1 fruit fly cellular context compared by ENCODE assay signal in the genomic region with DNA sequence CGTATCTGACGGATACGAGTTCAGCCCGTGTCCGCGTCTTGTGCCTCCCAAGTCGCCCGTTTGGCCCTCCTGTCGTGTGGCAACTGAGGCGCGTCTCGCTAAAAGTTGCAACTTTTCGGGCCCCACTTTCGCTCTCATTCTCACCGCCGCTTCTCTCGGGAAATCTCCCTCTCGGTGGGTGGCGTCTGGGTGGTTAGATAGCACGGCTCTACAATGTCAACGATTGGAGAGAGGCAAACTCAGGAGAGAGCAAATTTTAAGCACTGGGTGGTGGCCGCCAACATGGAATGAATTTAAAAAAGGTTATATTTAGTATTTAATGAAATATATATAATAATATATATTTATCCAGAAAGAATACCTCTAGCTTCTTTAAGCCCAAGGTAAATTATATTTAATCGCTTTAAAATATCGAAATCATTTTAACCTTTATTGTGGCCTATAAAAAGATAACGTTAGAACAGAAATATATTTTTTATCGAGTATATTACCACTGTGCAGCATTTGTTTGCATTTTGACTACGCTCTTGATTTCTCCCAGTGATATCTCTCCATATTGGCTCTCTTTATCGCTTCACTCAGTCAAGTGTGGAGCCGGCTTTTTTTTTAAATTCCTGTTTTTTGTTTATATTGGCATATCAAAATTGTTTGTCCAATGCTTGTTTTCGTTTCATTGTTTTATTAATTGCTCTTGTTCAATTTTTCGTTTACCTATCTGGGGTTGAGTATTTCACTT.
A peak's percentile ranks its signal among the peaks of the same experiment; 100 is the strongest.
TF ChIP-seq lines count a peak whose summit lies in the region.

A gene (minus strand): TSS at position 327 of the 736 bp plus-strand sequence.

TF ChIP-seq in whole organism, embryonic, 481 proteins besides CTCF, POLR2A, EP300 and RAD21 (continued from another document and continues in another):
- TF ChIP-seq CG4820 (GFP tag; optimal IDR thresholded peaks at IDR 0.05; lab: Kevin White, UChicago) (peak; percentile 36), zen2 (GFP tag; IDR thresholded peaks at IDR 0.05; lab: Robert Waterston, UW; ENCODE audit: partially characterized antibody) (no peak), peb (GFP tag; IDR thresholded peaks at IDR 0.05; lab: Robert Waterston, UW) (no peak), CG10462 (GFP tag; optimal IDR thresholded peaks at IDR 0.05; lab: Kevin White, UChicago) (peak; percentile 1), unpg (GFP tag; optimal IDR thresholded peaks at IDR 0.05; lab: Kevin White, UChicago) (peak; percentile 90), sr (GFP tag; IDR thresholded peaks at IDR 0.05; lab: Robert Waterston, UW) (no peak), stc (GFP tag; IDR thresholded peaks at IDR 0.05; lab: Robert Waterston, UW) (peak; percentile 79), Hr3 (GFP tag; optimal IDR thresholded peaks at IDR 0.05; lab: Kevin White, UChicago) (peak; percentile 75), Six4 (GFP tag; optimal IDR thresholded peaks at IDR 0.05; lab: Kevin White, UChicago) (peak; percentile 41), dmrt99B (tag; optimal IDR thresholded peaks at IDR 0.05; lab: Kevin White, UChicago) (peak; percentile 90), CG16815 (GFP tag; optimal IDR thresholded peaks at IDR 0.05; lab: Kevin White, UChicago) (peak; percentile 60), cg (GFP tag; optimal IDR thresholded peaks at IDR 0.05; lab: Kevin White, UChicago) (no peak), CG7963 (GFP tag; IDR thresholded peaks at IDR 0.05; lab: Robert Waterston, UW; ENCODE audit: partially characterized antibody) (no peak), ems (GFP tag; optimal IDR thresholded peaks at IDR 0.05; lab: Kevin White, UChicago) (no peak), CG14860 (GFP tag; IDR thresholded peaks at IDR 0.05; lab: Robert Waterston, UW; ENCODE audit: partially characterized antibody) (peak; percentile 49; the same call in 1 of the 3 replicates), CG13123 (GFP tag; optimal IDR thresholded peaks at IDR 0.05; lab: Kevin White, UChicago) (peak; percentile 29), dm (GFP tag; optimal IDR thresholded peaks at IDR 0.05; lab: Kevin White, UChicago) (no peak), CG3838 (GFP tag; optimal IDR thresholded peaks at IDR 0.05; lab: Kevin White, UChicago) (no peak), bsh (GFP tag; optimal IDR thresholded peaks at IDR 0.05; lab: Kevin White, UChicago) (peak; percentile 58 to 89), schlank (tag; optimal IDR thresholded peaks at IDR 0.05; lab: Kevin White, UChicago) (peak; percentile 18), CG11696 (GFP tag; IDR thresholded peaks at IDR 0.05; lab: Robert Waterston, UW) (no peak), CoRest (tag; optimal IDR thresholded peaks at IDR 0.05; lab: Kevin White, UChicago) (peak; percentile 91), toy (GFP tag; IDR thresholded peaks at IDR 0.05; lab: Robert Waterston, UW) (peak; percentile 24; the same call in 1 of the 2 replicates), dan (GFP tag; IDR thresholded peaks at IDR 0.05; lab: Robert Waterston, UW) (no peak), CG12744 (GFP tag; optimal IDR thresholded peaks at IDR 0.05; lab: Kevin White, UChicago) (peak; percentile 29), aop (GFP tag; IDR thresholded peaks at IDR 0.05; lab: Robert Waterston, UW) (no peak), CG31224 (GFP tag; IDR thresholded peaks at IDR 0.05; lab: Robert Waterston, UW) (peak; percentile 53), Dfd (GFP tag; optimal IDR thresholded peaks at IDR 0.05; lab: Kevin White, UChicago) (no peak), PHDP (tag; optimal IDR thresholded peaks at IDR 0.05; lab: Kevin White, UChicago) (peak; percentile 93), CG9932 (GFP tag; IDR thresholded peaks at IDR 0.05; lab: Robert Waterston, UW) (peak; percentile 81), CG4617 (GFP tag; optimal IDR thresholded peaks at IDR 0.05; lab: Kevin White, UChicago; ENCODE audit: borderline replicate concordance) (peak; percentile 4), CG7271 (tag; optimal IDR thresholded peaks at IDR 0.05; lab: Kevin White, UChicago) (peak; percentile 14), Camta (GFP tag; optimal IDR thresholded peaks at IDR 0.05; lab: Kevin White, UChicago) (peak; percentile 1), CG10431 (GFP tag; optimal IDR thresholded peaks at IDR 0.05; lab: Kevin White, UChicago) (peak; percentile 78), tgo (GFP tag; IDR thresholded peaks at IDR 0.05; lab: Robert Waterston, UW) (peak; percentile 79), pum (GFP tag; optimal IDR thresholded peaks at IDR 0.05; lab: Kevin White, UChicago) (no peak), CrebB (tag; optimal IDR thresholded peaks at IDR 0.05; lab: Kevin White, UChicago) (peak; percentile 52), CG10147 (GFP tag; optimal IDR thresholded peaks at IDR 0.05; lab: Kevin White, UChicago) (peak; percentile 87), grau (tag; optimal IDR thresholded peaks at IDR 0.05; lab: Kevin White, UChicago) (peak; percentile 90), CG2116 (GFP tag; optimal IDR thresholded peaks at IDR 0.05; lab: Kevin White, UChicago) (peak; percentile 36), dmrt11E (tag; optimal IDR thresholded peaks at IDR 0.05; lab: Kevin White, UChicago) (peak; percentile 69), CG1233 (GFP tag; optimal IDR thresholded peaks at IDR 0.05; lab: Kevin White, UChicago) (peak; percentile 80), Deaf1 (tag; optimal IDR thresholded peaks at IDR 0.05; lab: Kevin White, UChicago) (peak; percentile 58), ranshi (GFP tag; IDR thresholded peaks at IDR 0.05; lab: Robert Waterston, UW) (peak; percentile 27; the same call in 1 of the 2 replicates), sob (GFP tag; IDR thresholded peaks at IDR 0.05; lab: Robert Waterston, UW) (peak; percentile 76), p53 (GFP tag; optimal IDR thresholded peaks at IDR 0.05; lab: Kevin White, UChicago) (no peak), CG18764 (GFP tag; optimal IDR thresholded peaks at IDR 0.05; lab: Kevin White, UChicago) (no peak), CG6813 (GFP tag; optimal IDR thresholded peaks at IDR 0.05; lab: Kevin White, UChicago) (peak; percentile 86), MTF-1 (GFP tag; optimal IDR thresholded peaks at IDR 0.05; lab: Kevin White, UChicago; ENCODE audit: borderline replicate concordance) (no peak), Chrac-16 (GFP tag; optimal IDR thresholded peaks at IDR 0.05; lab: Kevin White, UChicago) (peak; percentile 38), Dll (GFP tag; IDR thresholded peaks at IDR 0.05; lab: Robert Waterston, UW; ENCODE audit: partially characterized antibody) (peak; percentile 53; the same call in 1 of the 4 replicates), org-1 (GFP tag; optimal IDR thresholded peaks at IDR 0.05; lab: Kevin White, UChicago) (peak; percentile 60), CG4282 (GFP tag; optimal IDR thresholded peaks at IDR 0.05; lab: Kevin White, UChicago) (no peak), Max (GFP tag; optimal IDR thresholded peaks at IDR 0.05; lab: Kevin White, UChicago) (peak; percentile 38), sc (optimal IDR thresholded peaks at IDR 0.05; lab: Kevin White, UChicago) (no peak), sc (GFP tag; optimal IDR thresholded peaks at IDR 0.05; lab: Kevin White, UChicago) (peak; percentile 75), mld (GFP tag; IDR thresholded peaks at IDR 0.05; lab: Robert Waterston, UW; ENCODE audit: partially characterized antibody) (no peak), CG10959 (GFP tag; IDR thresholded peaks at IDR 0.05; lab: Robert Waterston, UW) (no peak), CG12769 (tag; optimal IDR thresholded peaks at IDR 0.05; lab: Kevin White, UChicago) (no peak), pho (GFP tag; optimal IDR thresholded peaks at IDR 0.05; lab: Kevin White, UChicago) (peak; percentile 50), CG1024 (GFP tag; IDR thresholded peaks at IDR 0.05; lab: Robert Waterston, UW) (no peak), psq (GFP tag; optimal IDR thresholded peaks at IDR 0.05; lab: Kevin White, UChicago) (peak; percentile 10), Fer1 (GFP tag; optimal IDR thresholded peaks at IDR 0.05; lab: Kevin White, UChicago) (peak; percentile 91), CG8765 (GFP tag; IDR thresholded peaks at IDR 0.05; lab: Robert Waterston, UW) (no peak), Pdp1 (GFP tag; optimal IDR thresholded peaks at IDR 0.05; lab: Kevin White, UChicago) (no peak), Scr (GFP tag; IDR thresholded peaks at IDR 0.05; lab: Robert Waterston, UW; ENCODE audit: partially characterized antibody) (peak; percentile 33; the same call in 1 of the 2 replicates), pzg (GFP tag; optimal IDR thresholded peaks at IDR 0.05; lab: Kevin White, UChicago) (no peak), Drgx (GFP tag; IDR thresholded peaks at IDR 0.05; lab: Robert Waterston, UW) (peak; percentile 91), CG1602 (GFP tag; optimal IDR thresholded peaks at IDR 0.05; lab: Kevin White, UChicago) (peak; percentile 60), CG13287 (GFP tag; IDR thresholded peaks at IDR 0.05; lab: Robert Waterston, UW; ENCODE audit: partially characterized antibody) (peak; percentile 67), Ptx1 (GFP tag; IDR thresholded peaks at IDR 0.05; lab: Robert Waterston, UW) (peak; percentile 84), Fer2 (tag; optimal IDR thresholded peaks at IDR 0.05; lab: Kevin White, UChicago) (peak; percentile 77), Kr (GFP tag; optimal IDR thresholded peaks at IDR 0.05; lab: Kevin White, UChicago) (no peak), nau (GFP tag; optimal IDR thresholded peaks at IDR 0.05; lab: Kevin White, UChicago) (peak; percentile 32), salm (tag; optimal IDR thresholded peaks at IDR 0.05; lab: Kevin White, UChicago) (peak; percentile 81), crol (GFP tag; IDR thresholded peaks at IDR 0.05; lab: Robert Waterston, UW) (peak; percentile 43), Awh (GFP tag; IDR thresholded peaks at IDR 0.05; lab: Robert Waterston, UW) (no peak), CG9609 (GFP tag; optimal IDR thresholded peaks at IDR 0.05; lab: Kevin White, UChicago) (no peak), ci (GFP tag; IDR thresholded peaks at IDR 0.05; lab: Robert Waterston, UW) (peak; percentile 80), gce (GFP tag; IDR thresholded peaks at IDR 0.05; lab: Robert Waterston, UW) (peak; percentile 16; the same call in 1 of the 3 replicates), CG30020 (tag; optimal IDR thresholded peaks at IDR 0.05; lab: Kevin White, UChicago) (peak; percentile 49), CG11695 (GFP tag; IDR thresholded peaks at IDR 0.05; lab: Robert Waterston, UW) (peak; percentile 77; the same call in 2 of the 3 replicates), sna (GFP tag; IDR thresholded peaks at IDR 0.05; lab: Robert Waterston, UW; ENCODE audit: partially characterized antibody) (peak; percentile 65), CG16813 (GFP tag; IDR thresholded peaks at IDR 0.05; lab: Robert Waterston, UW; ENCODE audit: partially characterized antibody) (no peak), ssp (GFP tag; IDR thresholded peaks at IDR 0.05; lab: Robert Waterston, UW) (peak; percentile 56), BtbVII (GFP tag; optimal IDR thresholded peaks at IDR 0.05; lab: Kevin White, UChicago) (peak; percentile 84), seq (GFP tag; IDR thresholded peaks at IDR 0.05; lab: Robert Waterston, UW) (peak; percentile 76), CG2678 (tag; optimal IDR thresholded peaks at IDR 0.05; lab: Kevin White, UChicago) (peak; percentile 96), CG14050 (GFP tag; IDR thresholded peaks at IDR 0.05; lab: Robert Waterston, UW) (peak; percentile 69), Aef1 (GFP tag; IDR thresholded peaks at IDR 0.05; lab: Robert Waterston, UW) (peak; percentile 64), Rfx (GFP tag; IDR thresholded peaks at IDR 0.05; lab: Robert Waterston, UW) (peak; percentile 82), CG15514 (GFP tag; optimal IDR thresholded peaks at IDR 0.05; lab: Kevin White, UChicago) (peak; percentile 69), Hr78 (GFP tag; optimal IDR thresholded peaks at IDR 0.05; lab: Kevin White, UChicago) (peak in 1 of 2 experiments; percentile 64), CG34224 (GFP tag; IDR thresholded peaks at IDR 0.05; lab: Robert Waterston, UW; ENCODE audit: partially characterized antibody) (peak; percentile 65; the same call in 1 of the 3 replicates), emc (GFP tag; optimal IDR thresholded peaks at IDR 0.05; lab: Kevin White, UChicago) (no peak), Dref (GFP tag; IDR thresholded peaks at IDR 0.05; lab: Robert Waterston, UW) (no peak), CG18599 (GFP tag; optimal IDR thresholded peaks at IDR 0.05; lab: Kevin White, UChicago) (peak; percentile 93), gcm2 (GFP tag; optimal IDR thresholded peaks at IDR 0.05; lab: Kevin White, UChicago) (no peak), ash1 (GFP tag; optimal IDR thresholded peaks at IDR 0.05; lab: Kevin White, UChicago) (no peak), CG7357 (GFP tag; IDR thresholded peaks at IDR 0.05; lab: Robert Waterston, UW) (peak; percentile 79), ab (GFP tag; optimal IDR thresholded peaks at IDR 0.05; lab: Kevin White, UChicago) (no peak), CG6175 (GFP tag; IDR thresholded peaks at IDR 0.05; lab: Robert Waterston, UW) (peak; percentile 61; the same call in 2 of the 3 replicates), slp2 (GFP tag; optimal IDR thresholded peaks at IDR 0.05; lab: Kevin White, UChicago) (no peak), ken (GFP tag; IDR thresholded peaks at IDR 0.05; lab: Robert Waterston, UW) (0 out of 3 replicates have a peak, but pooled peaks have one; percentile 42), tna (GFP tag; IDR thresholded peaks at IDR 0.05; lab: Robert Waterston, UW; ENCODE audit: partially characterized antibody) (no peak), maf-S (GFP tag; optimal IDR thresholded peaks at IDR 0.05; lab: Kevin White, UChicago) (no peak), Hsf (GFP tag; optimal IDR thresholded peaks at IDR 0.05; lab: Kevin White, UChicago) (peak; percentile 21), Tbp (GFP tag; optimal IDR thresholded peaks at IDR 0.05; lab: Kevin White, UChicago) (no peak), Stat92E (GFP tag; optimal IDR thresholded peaks at IDR 0.05; lab: Kevin White, UChicago) (no peak), ro (GFP tag; IDR thresholded peaks at IDR 0.05; lab: Robert Waterston, UW) (peak; percentile 9; the same call in 1 of the 2 replicates), fd102C (GFP tag; optimal IDR thresholded peaks at IDR 0.05; lab: Kevin White, UChicago) (no peak), CG5180 (GFP tag; optimal IDR thresholded peaks at IDR 0.05; lab: Kevin White, UChicago) (peak; percentile 67), CG17612 (GFP tag; IDR thresholded peaks at IDR 0.05; lab: Robert Waterston, UW) (no peak), Eip74EF (GFP tag; optimal IDR thresholded peaks at IDR 0.05; lab: Kevin White, UChicago) (peak in 1 of 2 experiments; percentile 79), YL-1 (GFP tag; optimal IDR thresholded peaks at IDR 0.05; lab: Kevin White, UChicago) (peak; percentile 34), CG4854 (GFP tag; optimal IDR thresholded peaks at IDR 0.05; lab: Kevin White, UChicago) (no peak), Bteb2 (GFP tag; optimal IDR thresholded peaks at IDR 0.05; lab: Kevin White, UChicago) (peak; percentile 0), chn (GFP tag; optimal IDR thresholded peaks at IDR 0.05; lab: Kevin White, UChicago) (no peak), CG16863 (GFP tag; optimal IDR thresholded peaks at IDR 0.05; lab: Kevin White, UChicago) (no peak), CG8089 (GFP tag; optimal IDR thresholded peaks at IDR 0.05; lab: Kevin White, UChicago) (peak; percentile 3)
